Worm (Caenorhabditis elegans) whole organism, mixed stage, embryonic: ENCODE measurements around the gene mlt-10.

ENCODE experiments used
- M03D4.4 ChIP-seq: sonication (generic microtip); optimal IDR thresholded peaks from 2 replicates; lab custom pipeline; 2017; ENCODE audit warnings: mild to moderate bottlenecking, missing genetic modification characterization, missing compliant biosample characterization
- blmp-1 ChIP-seq: fragments of 150-350 bp; optimal IDR thresholded peaks from 2 replicates; lab custom pipeline; 2014; ENCODE audit warnings: missing biosample characterization, missing genetic modification characterization
- ces-1 ChIP-seq: fragments of 150-350 bp; optimal IDR thresholded peaks from 2 replicates; lab custom pipeline; 2014; ENCODE audit warnings: missing biosample characterization, missing genetic modification reagents, missing genetic modification characterization
- cnd-1 ChIP-seq: fragments of 200-800 bp; sonication (Bioruptor generic); optimal IDR thresholded peaks from 2 replicates; lab custom pipeline; 2018; ENCODE audit warnings: mild to moderate bottlenecking, missing genetic modification characterization, missing compliant biosample characterization
- ham-2 ChIP-seq: fragments of 200-800 bp; sonication (Bioruptor generic); optimal IDR thresholded peaks from 2 replicates; lab custom pipeline; 2018; ENCODE audit warnings: mild to moderate bottlenecking, missing genetic modification characterization, missing compliant biosample characterization
- lsy-2 ChIP-seq: fragments of 150-350 bp; optimal IDR thresholded peaks from 2 replicates; lab custom pipeline; 2014; ENCODE audit warnings: missing biosample characterization, missing genetic modification characterization
- mep-1 ChIP-seq: fragments of 150-350 bp; optimal IDR thresholded peaks from 2 replicates; lab custom pipeline; 2017; ENCODE audit warnings: missing biosample characterization, missing genetic modification reagents, missing genetic modification characterization, inconsistent platforms
- nhr-237 ChIP-seq: fragments of 150-350 bp; optimal IDR thresholded peaks from 2 replicates; lab custom pipeline; 2014; ENCODE audit warnings: missing biosample characterization, missing genetic modification characterization
- nhr-76 ChIP-seq: sonication (generic microtip); optimal IDR thresholded peaks from 2 replicates; lab custom pipeline; 2017; ENCODE audit warnings: missing biosample characterization, missing genetic modification characterization
- snpc-4 ChIP-seq: fragments of 150-350 bp; optimal IDR thresholded peaks from 2 replicates; lab custom pipeline; 2014; ENCODE audit warnings: missing biosample characterization, missing genetic modification characterization
- sptf-1 ChIP-seq: sonication (generic microtip); optimal IDR thresholded peaks from 2 replicates; lab custom pipeline; 2017; ENCODE audit warnings: mild to moderate bottlenecking, missing genetic modification characterization, moderate library complexity, missing compliant biosample characterization
- unc-62 ChIP-seq: fragments of 150-350 bp; optimal IDR thresholded peaks from 2 replicates; lab custom pipeline; 2014; ENCODE audit warnings: missing biosample characterization, missing genetic modification reagents, missing genetic modification characterization

- TF ChIP-seq mep-1 (tag; lab: Kevin White, UChicago) (no peak), ces-1 (GFP tag; lab: Kevin White, UChicago) (no peak), unc-62 (GFP tag; lab: Kevin White, UChicago) (no peak), nhr-76 (tag; lab: Kevin White, UChicago) (no peak), blmp-1 (tag; lab: Kevin White, UChicago) (no peak), lsy-2 (tag; lab: Kevin White, UChicago) (no peak), nhr-237 (tag; lab: Kevin White, UChicago) (no peak), cnd-1 (tag; lab: Kevin White, UChicago) (no peak), ham-2 (GFP tag; lab: Kevin White, UChicago) (no peak), M03D4.4 (no peak), snpc-4 (tag; lab: Kevin White, UChicago) (no peak), sptf-1 (tag; lab: Kevin White, UChicago) (no peak)
Measured at ce11 chrII:582649-583048, 36.1 kb downstream of the mlt-10 start, which contains the start of gene fbxb-14.
